Fruit fly (Drosophila melanogaster) whole organism, adult: ENCODE data around the gene SP555.

Experiments used
- CG11617 ChIP-seq: fragments of 200-800 bp; sonication (Bioruptor generic); optimal IDR thresholded peaks from 2 replicates; lab custom pipeline; 2017; ENCODE audit warnings: mild to moderate bottlenecking, missing biosample characterization, missing genetic modification reagents, missing genetic modification characterization
- CG12768 ChIP-seq: fragments of 200-800 bp; sonication (Bioruptor generic); optimal IDR thresholded peaks from 2 replicates; lab custom pipeline; 2017; ENCODE audit warnings: missing biosample characterization, missing genetic modification characterization, mild to moderate bottlenecking, moderate library complexity, missing genetic modification reagents
- CG14711 ChIP-seq: fragments of 200-800 bp; sonication (Bioruptor generic); optimal IDR thresholded peaks from 2 replicates; lab custom pipeline; 2018; ENCODE audit warnings: missing biosample characterization, mild to moderate bottlenecking, missing genetic modification characterization, moderate library complexity
- CG1620 ChIP-seq: fragments of 200-800 bp; sonication (Bioruptor generic); optimal IDR thresholded peaks from 2 replicates; lab custom pipeline; 2016; ENCODE audit warnings: missing biosample characterization, missing genetic modification characterization
- CG33017 ChIP-seq: fragments of 200-800 bp; sonication (Bioruptor generic); optimal IDR thresholded peaks from 2 replicates; lab custom pipeline; 2018; ENCODE audit warnings: missing biosample characterization, mild to moderate bottlenecking, missing genetic modification characterization, moderate library complexity
- CG5204 ChIP-seq: fragments of 200-800 bp; sonication (Bioruptor generic); optimal IDR thresholded peaks from 2 replicates; lab custom pipeline; 2016; ENCODE audit warnings: missing biosample characterization, missing genetic modification characterization
- CG7045 ChIP-seq: fragments of 200-800 bp; sonication (Bioruptor generic); optimal IDR thresholded peaks from 2 replicates; lab custom pipeline; 2017; ENCODE audit warnings: missing biosample characterization, mild to moderate bottlenecking, missing genetic modification characterization
- CG7101 ChIP-seq: fragments of 200-800 bp; sonication (Bioruptor generic); optimal IDR thresholded peaks from 2 replicates; lab custom pipeline; 2018; ENCODE audit warnings: missing biosample characterization, mild to moderate bottlenecking, missing genetic modification characterization, moderate library complexity
- Clk ChIP-seq: fragments of 200-800 bp; sonication (Bioruptor generic); optimal IDR thresholded peaks from 2 replicates; lab custom pipeline; 2017; ENCODE audit warnings: missing biosample characterization, missing genetic modification characterization
- Crg-1 ChIP-seq: fragments of 200-800 bp; sonication (Bioruptor generic); optimal IDR thresholded peaks from 2 replicates; lab custom pipeline; 2016; ENCODE audit warnings: missing biosample characterization, missing genetic modification characterization
- Hr96 ChIP-seq: fragments of 200-800 bp; sonication (Bioruptor generic); optimal IDR thresholded peaks from 2 replicates; lab custom pipeline; 2016; ENCODE audit warnings: missing biosample characterization, missing genetic modification characterization
- Mnt ChIP-seq: fragments of 200-800 bp; sonication (Bioruptor generic); optimal IDR thresholded peaks from 2 replicates; lab custom pipeline; 2016; ENCODE audit warnings: missing biosample characterization, mild to moderate bottlenecking, missing genetic modification characterization
- bab1 ChIP-seq: fragments of 200-800 bp; sonication (Bioruptor generic); optimal IDR thresholded peaks from 3 replicates; lab custom pipeline; 2019; ENCODE audit warnings: missing biosample characterization, mild to moderate bottlenecking, missing genetic modification characterization, moderate library complexity
- cic ChIP-seq: fragments of 200-800 bp; sonication (Bioruptor generic); optimal IDR thresholded peaks from 2 replicates; lab custom pipeline; 2017; ENCODE audit warnings: missing biosample characterization, mild to moderate bottlenecking, missing genetic modification characterization, moderate library complexity
- cnc ChIP-seq, 2 experiments: fragments of >200 bp; optimal IDR thresholded peaks; 2 replicates each; lab custom pipeline; 2017
- kay ChIP-seq: fragments of 200-800 bp; sonication (Bioruptor generic); peaks from one replicate; lab custom pipeline; 2016; ENCODE audit warnings: missing biosample characterization, missing genetic modification characterization, borderline replicate concordance
- ovo ChIP-seq: fragments of 200-800 bp; sonication (Bioruptor generic); optimal IDR thresholded peaks from 2 replicates; lab custom pipeline; 2016; ENCODE audit warnings: missing biosample characterization, missing genetic modification characterization
- pad ChIP-seq: fragments of 200-800 bp; sonication (Bioruptor generic); optimal IDR thresholded peaks from 3 replicates; lab custom pipeline; 2017; ENCODE audit warnings: missing biosample characterization, missing genetic modification characterization, mild to moderate bottlenecking, moderate library complexity, missing genetic modification reagents
- tj ChIP-seq: fragments of 200-800 bp; sonication (Bioruptor generic); optimal IDR thresholded peaks from 3 replicates; lab custom pipeline; 2017; ENCODE audit warnings: missing biosample characterization, mild to moderate bottlenecking, missing genetic modification characterization, moderate library complexity
- toe ChIP-seq: fragments of 200-800 bp; sonication (Bioruptor generic); optimal IDR thresholded peaks from 2 replicates; lab custom pipeline; 2016; ENCODE audit warnings: missing biosample characterization, missing genetic modification characterization

Gene SP555

DNA sequence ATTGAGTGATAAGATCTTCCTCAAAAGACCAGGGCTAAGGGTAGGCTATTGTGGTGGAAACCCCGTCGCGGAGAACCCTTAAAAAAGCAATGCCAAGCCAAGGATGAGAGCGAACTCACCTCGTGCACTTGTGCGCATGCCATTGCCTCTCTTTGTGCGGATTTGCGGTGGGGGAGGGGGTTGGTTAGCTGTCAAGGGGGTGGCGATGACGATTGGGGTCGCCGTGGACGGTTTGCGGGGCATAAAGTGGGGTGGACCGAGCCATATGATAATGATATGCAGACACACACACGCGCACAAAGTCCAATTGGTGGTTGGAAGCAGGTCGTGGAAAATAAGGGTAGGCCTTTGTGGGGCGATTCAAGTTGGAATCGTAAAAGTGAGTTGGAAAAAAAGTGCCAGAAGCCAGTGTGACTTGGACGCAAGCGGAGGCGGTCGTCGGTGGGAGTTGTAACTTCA is at the start of gene SP555, which contains the start of gene CG14042:
SP555 (plus strand) TSS at position 308 of the 459 bp plus-strand sequence.
CG14042 (plus strand) TSS at position 308 of the 459 bp plus-strand sequence.
- TF ChIP-seq CG7045 (GFP tag; lab: Kevin White, UChicago) (no peak), pad (GFP tag; lab: Kevin White, UChicago) (peak; percentile 18), cnc (optimal IDR thresholded peaks at IDR 0.05; lab: Kevin White, UChicago) (no peak), Hr96 (GFP tag; lab: Kevin White, UChicago) (no peak)

DNA sequence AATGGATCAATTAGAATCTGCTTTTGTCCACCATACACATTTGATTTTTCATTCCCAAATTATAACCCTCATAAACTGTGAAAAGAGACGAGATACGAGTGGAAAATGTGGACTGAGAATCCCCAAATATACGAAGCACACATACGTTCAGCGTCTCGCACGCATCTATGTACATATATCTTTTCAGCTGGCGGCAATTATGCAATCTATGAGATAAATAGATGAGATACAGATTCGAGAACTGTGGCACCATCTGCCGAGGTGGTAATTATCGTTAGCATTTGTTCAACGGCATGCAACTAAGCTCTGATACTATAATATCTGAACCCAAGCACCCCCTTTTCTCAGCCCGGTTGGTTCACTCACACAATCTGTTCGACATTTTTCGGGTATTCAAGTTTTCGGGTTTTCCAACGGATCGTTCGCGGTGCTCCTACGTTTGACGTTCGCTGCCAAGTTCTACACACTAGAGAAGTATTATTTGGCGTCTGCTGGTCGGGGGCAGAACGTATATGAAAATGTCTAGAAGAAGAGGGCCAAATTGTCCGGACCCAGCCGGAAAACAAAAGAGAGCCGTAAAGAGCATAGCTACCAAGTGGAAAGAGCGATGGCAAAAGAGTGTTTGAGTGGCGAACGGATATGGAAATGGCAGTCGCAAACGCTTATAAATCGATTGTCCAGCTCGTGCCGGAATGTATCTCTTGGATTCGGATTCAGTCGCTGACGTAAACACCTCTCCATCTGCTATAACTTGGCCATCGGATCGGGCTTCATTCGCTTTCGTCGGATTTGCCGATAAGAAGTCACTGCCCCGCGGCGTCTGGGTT is 42.3 kb upstream of the SP555 start:
- no peak for TF ChIP-seq CG33017
- no peak for TF ChIP-seq CG7101 (tag; lab: Kevin White, UChicago)
- no peak for TF ChIP-seq CG5204 (GFP tag; lab: Kevin White, UChicago)
- TF ChIP-seq Crg-1 (GFP tag; lab: Kevin White, UChicago), result no peak
- no peak for TF ChIP-seq kay (GFP tag; lab: Kevin White, UChicago)
- no peak for TF ChIP-seq Hr96 (GFP tag; lab: Kevin White, UChicago)
- no peak for TF ChIP-seq toe (GFP tag; lab: Kevin White, UChicago)
- no peak for TF ChIP-seq ovo (GFP tag; lab: Kevin White, UChicago)
- TF ChIP-seq tj (GFP tag; lab: Kevin White, UChicago), result no peak
- no peak for TF ChIP-seq cnc (optimal IDR thresholded peaks at IDR 0.05; lab: Kevin White, UChicago)
- TF ChIP-seq Clk (GFP tag; lab: Kevin White, UChicago), result no peak

DNA sequence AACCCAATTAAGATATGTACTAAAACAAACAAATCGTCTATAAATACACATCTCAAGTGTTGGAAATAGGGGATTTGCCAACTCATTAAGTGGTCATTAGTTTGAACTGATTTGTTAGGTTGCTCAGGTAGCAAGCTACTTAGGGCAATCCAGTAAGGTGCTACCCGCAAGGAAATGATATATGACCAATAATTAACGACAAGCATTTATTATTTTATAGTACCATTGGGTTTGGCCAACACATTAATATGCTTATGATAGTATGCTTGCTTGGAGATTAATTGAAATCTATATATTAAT is 41.7 kb upstream of the SP555 start:
- no peak for TF ChIP-seq CG5204 (GFP tag; lab: Kevin White, UChicago)
- TF ChIP-seq CG14711 (tag; lab: Kevin White, UChicago), result no peak
- TF ChIP-seq Mnt (GFP tag; lab: Kevin White, UChicago), result no peak
- no peak for TF ChIP-seq cnc (optimal IDR thresholded peaks at IDR 0.05; lab: Kevin White, UChicago)
- TF ChIP-seq CG33017, result no peak
- no peak for TF ChIP-seq bab1
- TF ChIP-seq cic, result no peak
- TF ChIP-seq CG11617 (GFP tag; lab: Kevin White, UChicago), result no peak
- no peak for TF ChIP-seq CG12768
- TF ChIP-seq tj (GFP tag; lab: Kevin White, UChicago), result no peak
- TF ChIP-seq kay (GFP tag; lab: Kevin White, UChicago), result no peak
- no peak for TF ChIP-seq CG1620

DNA sequence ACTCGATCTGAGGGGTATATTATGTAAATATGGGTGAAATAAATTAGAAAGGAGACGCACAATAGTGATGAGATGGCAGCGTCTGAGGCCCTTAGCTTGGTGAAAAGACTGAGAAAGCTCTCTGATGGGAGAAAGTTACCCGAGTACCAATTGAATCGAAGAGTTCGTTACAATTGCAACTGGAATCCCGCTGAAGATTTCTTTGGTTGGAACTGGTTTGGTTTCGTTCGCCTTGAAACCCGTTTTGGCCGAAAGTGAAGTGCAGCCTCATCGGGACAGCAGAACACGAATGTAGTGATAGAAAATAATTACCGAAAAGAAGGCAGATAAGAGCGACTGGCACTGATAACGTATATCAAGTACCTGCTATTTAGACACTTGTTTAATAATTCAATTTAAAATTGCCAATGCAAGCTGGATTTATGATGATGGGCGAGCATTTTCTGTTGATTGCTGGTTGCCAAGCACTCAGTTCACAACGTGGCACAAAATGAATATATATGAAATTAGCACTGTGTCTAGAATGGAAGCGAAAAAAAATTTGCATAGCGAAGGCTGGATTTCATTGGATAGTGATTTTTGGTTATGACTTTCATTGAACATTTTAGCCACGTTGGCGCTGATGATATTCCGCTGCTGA is 41.1 kb upstream of the SP555 start:
- TF ChIP-seq CG14711 (tag; lab: Kevin White, UChicago), result no peak
- peak; percentile 82 for TF ChIP-seq tj (GFP tag; lab: Kevin White, UChicago)

DNA sequence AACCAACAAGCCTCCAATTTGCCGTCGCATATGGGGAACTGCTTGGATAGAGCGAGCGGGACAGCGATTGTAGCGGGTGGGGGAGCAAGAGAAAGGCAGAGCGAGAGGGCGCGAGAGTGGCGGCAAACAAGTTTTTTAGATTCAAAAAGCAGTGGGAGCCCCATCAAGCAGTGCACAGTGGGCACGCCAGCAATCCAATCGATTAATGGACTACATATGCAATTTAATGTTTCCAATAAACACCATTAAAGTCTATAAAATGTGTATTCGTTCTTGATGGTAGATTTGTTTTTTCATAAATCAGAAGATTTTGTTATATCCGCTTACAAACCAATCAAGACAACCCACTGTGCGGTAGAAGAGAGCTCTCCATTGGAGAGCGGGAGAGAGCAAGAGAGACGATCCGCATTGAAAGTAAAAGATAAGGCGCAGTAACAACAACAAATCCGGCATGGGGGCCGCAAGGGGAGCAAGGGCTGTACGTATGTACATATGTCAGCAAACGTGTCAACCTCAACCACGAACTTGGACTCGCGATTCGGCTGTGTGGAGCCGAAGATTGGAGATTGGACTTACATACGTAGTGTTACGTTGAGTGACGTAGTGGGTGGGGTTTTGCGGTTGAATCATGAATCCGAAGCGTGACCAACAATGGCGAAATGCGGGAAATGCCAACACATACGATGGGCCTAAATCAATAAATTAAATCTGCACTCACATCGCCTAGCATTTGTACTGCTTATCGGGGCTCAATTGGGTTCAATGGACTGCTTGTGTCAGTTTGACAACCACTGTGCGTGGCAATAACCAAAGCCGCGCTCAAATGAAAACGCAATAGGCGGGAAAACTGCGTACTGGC is 39.9 kb upstream of the SP555 start:
- TF ChIP-seq Hr96 (GFP tag; lab: Kevin White, UChicago) (peak; percentile 96), CG1620 (peak; percentile 92), kay (GFP tag; lab: Kevin White, UChicago) (peak; percentile 47), CG11617 (GFP tag; lab: Kevin White, UChicago) (peak; percentile 94), Crg-1 (GFP tag; lab: Kevin White, UChicago) (peak; percentile 79), bab1 (peak; percentile 92), Mnt (GFP tag; lab: Kevin White, UChicago) (peak; percentile 79), ovo (GFP tag; lab: Kevin White, UChicago) (peak; percentile 84), toe (GFP tag; lab: Kevin White, UChicago) (peak; percentile 51), CG7101 (tag; lab: Kevin White, UChicago) (peak; percentile 95), cic (peak; percentile 95), Clk (GFP tag; lab: Kevin White, UChicago) (peak; percentile 90), CG12768 (peak; percentile 93), CG33017 (peak; percentile 93), cnc (optimal IDR thresholded peaks at IDR 0.05; lab: Kevin White, UChicago) (no peak), CG5204 (GFP tag; lab: Kevin White, UChicago) (no peak), tj (GFP tag; lab: Kevin White, UChicago) (peak; percentile 81), CG7045 (GFP tag; lab: Kevin White, UChicago) (peak; percentile 94), CG14711 (tag; lab: Kevin White, UChicago) (peak; percentile 91), pad (GFP tag; lab: Kevin White, UChicago) (peak; percentile 95)

DNA sequence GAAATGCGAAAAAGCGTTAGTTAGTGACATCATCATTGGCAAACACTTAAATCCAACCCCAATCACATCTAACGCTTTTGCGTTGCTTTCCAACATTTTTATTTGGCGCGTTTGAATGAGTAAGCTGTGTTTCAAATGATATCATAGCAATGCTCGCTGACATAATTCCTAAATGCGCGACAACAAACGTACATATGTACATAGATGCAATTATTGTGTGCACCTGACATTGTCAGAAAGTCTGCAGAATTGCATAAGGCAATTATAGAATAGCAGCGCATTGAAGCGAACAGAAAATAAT is 39.3 kb upstream of the SP555 start:
- TF ChIP-seq toe (GFP tag; lab: Kevin White, UChicago) (no peak), kay (GFP tag; lab: Kevin White, UChicago) (no peak), CG7101 (tag; lab: Kevin White, UChicago) (no peak), cic (no peak), ovo (GFP tag; lab: Kevin White, UChicago) (no peak), bab1 (no peak), cnc (optimal IDR thresholded peaks at IDR 0.05; lab: Kevin White, UChicago) (no peak), Hr96 (GFP tag; lab: Kevin White, UChicago) (no peak), Crg-1 (GFP tag; lab: Kevin White, UChicago) (no peak), pad (GFP tag; lab: Kevin White, UChicago) (no peak), tj (GFP tag; lab: Kevin White, UChicago) (no peak), CG11617 (GFP tag; lab: Kevin White, UChicago) (no peak), CG1620 (no peak), CG5204 (GFP tag; lab: Kevin White, UChicago) (no peak), CG33017 (no peak)
